Fruit fly (Drosophila melanogaster): ENCODE measurements around the gene osp.

- TF ChIP-seq CG8301 (tag; optimal IDR thresholded peaks at IDR 0.05) (peak; percentile 86), CG9948 (tag; optimal IDR thresholded peaks at IDR 0.05) (peak; percentile 37), CG12605 (GFP tag; IDR thresholded peaks at IDR 0.05) (peak; percentile 65; the same call in 1 of the 2 replicates), CG8159 (tag; optimal IDR thresholded peaks at IDR 0.05) (no peak), CG34367 (tag; optimal IDR thresholded peaks at IDR 0.05) (no peak), Pif1A (GFP tag; optimal IDR thresholded peaks at IDR 0.05) (peak; percentile 74)
Observed at dm6 chr2L:14623854-14624253, 65.3 kb downstream of the osp start.
